Worm (Caenorhabditis elegans): ENCODE results near the gene sdz-13.
A peak's percentile ranks its signal among the peaks of the same experiment; 100 is the strongest.

Gene sdz-13

DNA sequence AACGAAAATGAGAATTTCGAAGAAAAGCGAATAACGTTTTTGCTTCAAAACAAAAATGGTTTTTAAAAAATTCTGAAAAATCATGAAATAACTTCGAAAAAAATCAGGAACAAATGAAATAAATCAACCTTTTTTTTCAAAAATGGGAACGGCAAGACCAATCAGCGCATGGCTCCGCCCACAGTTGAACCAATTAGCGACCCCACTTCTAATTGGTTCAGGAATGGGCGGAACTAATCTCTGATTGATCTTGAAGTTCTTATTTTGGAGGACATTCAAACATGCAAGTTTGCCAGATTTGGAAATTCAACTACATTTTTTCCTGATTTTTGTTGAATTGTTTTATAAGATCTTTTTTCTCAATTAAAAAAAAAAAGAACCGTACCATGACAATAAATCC is 23.5 kb downstream of the sdz-13 start:
- TF ChIP-seq fkh-10 (GFP tag; optimal IDR thresholded peaks at IDR 0.05) (no peak), ceh-28 (tag; optimal IDR thresholded peaks at IDR 0.05) (no peak)

ce11 chrIV:10855049-10855448 is 24.4 kb downstream of the sdz-13 start, which contains the start of gene T11G6.3:
TSS of gene T11G6.3 (minus strand) at chrIV:10855237.
- TF ChIP-seq nhr-76 (tag; optimal IDR thresholded peaks at IDR 0.05) (peak; percentile 13), aha-1 (tag) (peak; percentile 91), rbr-2 (tag; optimal IDR thresholded peaks at IDR 0.05) (no peak), nhr-28 (tag; optimal IDR thresholded peaks at IDR 0.05) (peak; percentile 28), cey-2 (tag; optimal IDR thresholded peaks at IDR 0.05; ENCODE audit: borderline replicate concordance, insufficient read depth) (peak; percentile 4), hlh-11 (tag; optimal IDR thresholded peaks at IDR 0.05) (peak; percentile 6)

DNA sequence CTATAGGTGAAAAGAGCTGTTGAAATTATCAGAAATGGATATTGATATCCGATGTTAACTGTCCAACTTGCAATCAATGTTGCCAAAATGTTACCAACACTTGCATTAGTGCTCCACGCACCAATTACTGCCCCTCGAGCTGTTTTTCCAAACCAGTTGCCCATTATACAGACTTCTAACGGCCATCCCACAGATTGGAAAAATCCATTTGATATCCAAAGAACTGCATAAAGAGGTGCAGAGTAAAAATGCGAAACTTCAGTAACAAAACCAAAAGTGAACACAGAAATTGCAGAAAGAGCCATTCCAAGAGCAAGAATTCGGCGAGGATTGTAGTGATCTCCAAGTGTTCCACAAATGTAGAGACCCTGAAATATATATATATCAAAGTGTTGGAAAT is 25.4 kb downstream of the sdz-13 start:
- TF ChIP-seq dmd-9 (GFP tag; IDR thresholded peaks at IDR 0.05) (no peak), aha-1 (tag) (peak; percentile 53)

DNA sequence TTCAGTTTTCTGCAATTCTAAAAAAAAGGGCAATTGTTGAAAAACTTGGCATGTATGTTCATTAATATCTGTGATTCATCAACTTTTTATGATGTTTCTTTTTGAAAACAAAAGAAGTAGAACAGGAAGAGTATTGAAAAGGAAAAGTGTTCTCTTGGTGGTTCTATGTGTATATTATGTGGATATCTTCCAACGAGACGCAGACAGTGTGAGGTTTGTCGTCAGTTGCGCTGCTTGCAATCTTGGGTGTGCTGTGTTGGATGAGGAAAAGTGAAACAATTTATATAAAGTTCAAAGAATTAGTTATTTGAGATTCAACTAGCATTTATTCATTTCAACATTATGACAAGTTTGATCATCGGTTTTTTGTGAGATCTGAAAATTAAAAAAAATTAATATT is 27.0 kb downstream of the sdz-13 start:
- TF ChIP-seq mep-1 (tag; optimal IDR thresholded peaks at IDR 0.05), result peak; percentile 42
- no peak for TF ChIP-seq daf-8 (GFP tag; IDR thresholded peaks at IDR 0.05)
- peak; percentile 3 for TF ChIP-seq mes-2 (tag; optimal IDR thresholded peaks at IDR 0.05; ENCODE audit: poor library complexity, severe bottlenecking)
- TF ChIP-seq lin-38 (GFP tag; IDR thresholded peaks at IDR 0.05), result no peak
- no peak for TF ChIP-seq lin-13 (GFP tag; optimal IDR thresholded peaks at IDR 0.05)
- no peak for TF ChIP-seq nhr-25 (tag; optimal IDR thresholded peaks at IDR 0.05; ENCODE audit: borderline replicate concordance, insufficient read depth)
- TF ChIP-seq F44E2.7 (GFP tag; IDR thresholded peaks at IDR 0.05), result no peak
- TF ChIP-seq dve-1 (tag; optimal IDR thresholded peaks at IDR 0.05; ENCODE audit: insufficient read depth), result peak; percentile 42
- TF ChIP-seq lin-39 (tag; optimal IDR thresholded peaks at IDR 0.05), result no peak
- TF ChIP-seq mxl-3 (GFP tag; optimal IDR thresholded peaks at IDR 0.05), result no peak
- peak in 1 of 2 experiments; percentile 45 for TF ChIP-seq mdl-1 (tag; optimal IDR thresholded peaks at IDR 0.05)
- no peak for TF ChIP-seq snpc-1.2 (GFP tag; IDR thresholded peaks at IDR 0.05)
- TF ChIP-seq lsy-2 (tag; optimal IDR thresholded peaks at IDR 0.05), result peak in 1 of 2 experiments; percentile 57
- TF ChIP-seq arid-1 (GFP tag; conservative IDR thresholded peaks at IDR 0.05), result no peak
- TF ChIP-seq hlh-30 (tag; optimal IDR thresholded peaks at IDR 0.05; ENCODE audit: insufficient read depth), result peak; percentile 4
- no peak for TF ChIP-seq pha-4 (GFP tag; IDR thresholded peaks at IDR 0.05)
- peak; percentile 19 for TF ChIP-seq pha-4 (tag; optimal IDR thresholded peaks at IDR 0.05)
- no peak for TF ChIP-seq F49E8.2 (tag; optimal IDR thresholded peaks at IDR 0.05; ENCODE audit: borderline replicate concordance)
- peak; percentile 44 for TF ChIP-seq nhr-28 (tag; optimal IDR thresholded peaks at IDR 0.05)
- no peak for TF ChIP-seq zfp-3 (GFP tag; conservative IDR thresholded peaks at IDR 0.05)
- TF ChIP-seq nhr-11 (tag; optimal IDR thresholded peaks at IDR 0.05), result no peak
- no peak for TF ChIP-seq D1046.2 (GFP tag; IDR thresholded peaks at IDR 0.05)
- no peak for TF ChIP-seq nhr-41 (GFP tag; IDR thresholded peaks at IDR 0.05)
- no peak for TF ChIP-seq Y105C5A.15 (GFP tag; IDR thresholded peaks at IDR 0.05)
- TF ChIP-seq rbr-2 (tag; optimal IDR thresholded peaks at IDR 0.05), result no peak
- TF ChIP-seq tag-97 (GFP tag; IDR thresholded peaks at IDR 0.05), result no peak
- no peak for TF ChIP-seq spr-3 (GFP tag; optimal IDR thresholded peaks at IDR 0.05)
- TF ChIP-seq nhr-6 (tag; optimal IDR thresholded peaks at IDR 0.05), result peak; percentile 26
- TF ChIP-seq nhr-237 (tag; optimal IDR thresholded peaks at IDR 0.05), result no peak
- peak; percentile 12 for TF ChIP-seq hlh-11 (tag; optimal IDR thresholded peaks at IDR 0.05)
- TF ChIP-seq T26A8.4 (GFP tag; IDR thresholded peaks at IDR 0.05), result no peak
- TF ChIP-seq zag-1 (tag; optimal IDR thresholded peaks at IDR 0.05), result no peak
- no peak for TF ChIP-seq madf-5 (GFP tag; IDR thresholded peaks at IDR 0.05)
- TF ChIP-seq daf-16 (GFP tag; optimal IDR thresholded peaks at IDR 0.05), result no peak
- TF ChIP-seq daf-16 (tag; optimal IDR thresholded peaks at IDR 0.05), result peak; percentile 35

All from whole organism, L4 larva.